Worm (Caenorhabditis elegans) whole organism, L1 larva: ENCODE measurements around the gene mrps-18C.
A peak's percentile ranks its signal among the peaks of the same experiment; 100 is the strongest.
"Not testable (repeated sequence)": the region's sequence is repeated elsewhere in the genome, so short reads cannot be mapped to it uniquely, and the experiment has no call there.

ENCODE experiments used
- Y116A8C.19 ChIP-seq: sonication (generic microtip); optimal IDR thresholded peaks from 2 replicates; lab custom pipeline; 2016; ENCODE audit warnings: missing compliant biosample characterization, missing genetic modification characterization, borderline replicate concordance
- ceh-63 ChIP-seq: fragments of 200-800 bp; sonication (Bioruptor generic); optimal IDR thresholded peaks from 2 replicates; lab custom pipeline; 2018; ENCODE audit warnings: mild to moderate bottlenecking, missing genetic modification characterization, missing compliant biosample characterization
- ceh-82 ChIP-seq, 3 experiments: fragments of 150-350 bp in 1 of 3; sonication (generic microtip) in 2 of 3; optimal IDR thresholded peaks; 2 replicates each; lab custom pipeline; 2014 to 2017; ENCODE audit warnings: missing biosample characterization in 3 of 3, missing genetic modification characterization in 3 of 3
- ces-1 ChIP-seq: fragments of 150-350 bp; optimal IDR thresholded peaks from 2 replicates; lab custom pipeline; 2014; ENCODE audit warnings: missing biosample characterization, missing genetic modification reagents, missing genetic modification characterization
- efl-1 ChIP-seq, 4 experiments: fragments of 150-350 bp; optimal IDR thresholded peaks in 3 of 4; peaks in 1 of 4; 1 replicate in 1 of 4; 2 replicates in 3 of 4; lab custom pipeline; 2014; ENCODE audit warnings: missing biosample characterization in 2 of 4, missing genetic modification characterization in 2 of 4, missing genetic modification reagents in 2 of 4
- elt-3 ChIP-seq, 6 experiments: fragments of 150-350 bp in 1 of 6; sonication (generic microtip); optimal IDR thresholded peaks; 2 replicates each; lab custom pipeline; 2017 to 2018; ENCODE audit warnings: missing biosample characterization in 6 of 6, missing genetic modification characterization in 6 of 6, inconsistent platforms in 1 of 6
- lin-15B ChIP-seq: fragments of 150-350 bp; sonication (generic microtip); optimal IDR thresholded peaks from 3 replicates; lab custom pipeline; 2014; ENCODE audit warnings: missing biosample characterization, missing genetic modification characterization
- nhr-19 ChIP-seq: fragments of 200-800 bp; sonication (Bioruptor generic); conservative IDR thresholded peaks from 2 replicates; pipeline ENCODE4 v1.3.6; 2022; ENCODE audit warnings: missing genetic modification characterization, missing compliant biosample characterization
- nhr-71 ChIP-seq: sonication (generic microtip); optimal IDR thresholded peaks from 2 replicates; lab custom pipeline; 2016; ENCODE audit warnings: mild to moderate bottlenecking, missing genetic modification characterization, moderate library complexity, missing compliant biosample characterization
- nhr-77 ChIP-seq: fragments of 150-350 bp; optimal IDR thresholded peaks from 2 replicates; lab custom pipeline; 2014; ENCODE audit warnings: missing biosample characterization, missing genetic modification characterization
- rnt-1 ChIP-seq: sonication (generic microtip); optimal IDR thresholded peaks from 2 replicates; lab custom pipeline; 2016; ENCODE audit warnings: mild to moderate bottlenecking, missing genetic modification characterization, moderate library complexity, missing compliant biosample characterization
- snpc-4 ChIP-seq: fragments of 150-350 bp; optimal IDR thresholded peaks from 2 replicates; lab custom pipeline; 2014; ENCODE audit warnings: missing biosample characterization, missing genetic modification characterization
- ztf-11 ChIP-seq, 2 experiments: sonication (generic microtip); optimal IDR thresholded peaks; 2 replicates each; lab custom pipeline; 2016 to 2017; ENCODE audit warnings: missing genetic modification characterization in 2 of 2, missing biosample characterization in 1 of 2, missing compliant biosample characterization in 1 of 2

DNA sequence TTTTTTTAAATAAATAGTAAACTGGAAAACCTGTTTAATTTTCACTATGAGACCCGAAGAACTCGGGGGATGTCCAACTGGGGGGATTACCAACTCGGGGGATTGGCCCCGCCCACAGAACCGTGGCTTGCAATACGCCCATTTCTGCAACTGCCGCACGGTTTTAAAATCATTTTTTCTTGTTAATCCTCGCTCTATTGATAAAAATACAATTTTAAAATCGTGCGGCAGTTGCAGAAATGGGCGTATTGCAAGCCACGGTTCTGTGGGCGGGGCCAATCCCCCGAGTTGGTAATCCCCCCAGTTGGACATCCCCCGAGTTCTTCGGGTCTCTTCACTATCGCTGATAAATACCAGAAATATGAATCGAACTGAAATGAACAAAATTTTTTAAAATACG, 13.4 kb upstream of the mrps-18C start, which contains the start of gene mmab-1:
- not testable (repeated sequence) for TF ChIP-seq lin-15B; elt-3 (tag; optimal IDR thresholded peaks at IDR 0.05; lab: Kevin White, UChicago); snpc-4 (tag; lab: Kevin White, UChicago); nhr-77 (tag; lab: Kevin White, UChicago); ceh-82 (tag; optimal IDR thresholded peaks at IDR 0.05; lab: Kevin White, UChicago); ztf-11 (tag; optimal IDR thresholded peaks at IDR 0.05; lab: Kevin White, UChicago); ceh-63 (GFP tag; lab: Kevin White, UChicago); ces-1; Y116A8C.19; rnt-1 (tag; lab: Kevin White, UChicago)
- TF ChIP-seq nhr-71 (tag; lab: Kevin White, UChicago) (peak; percentile 59), efl-1 (optimal IDR thresholded peaks at IDR 0.05; lab: Kevin White, UChicago) (peak; percentile 15 to 30), efl-1 (GFP tag; optimal IDR thresholded peaks at IDR 0.05 in 1 of 2; lab: Kevin White, UChicago) (peak in 1 of 2 experiments; percentile 91), nhr-19 (GFP tag; lab: Robert Waterston, UW) (peak; percentile 66)
